Fruit fly (Drosophila melanogaster) whole organism, embryonic: ENCODE results near the gene brat.

Experiments used
- Adf1 ChIP-seq: fragments of 200-800 bp; sonication (Bioruptor generic); IDR thresholded peaks from 2 replicates; pipeline ENCODE4 v1.3.6; 2022; ENCODE audit warnings: missing biosample characterization, missing genetic modification characterization
- Asciz ChIP-seq: fragments of 200-800 bp; sonication (Bioruptor generic); optimal IDR thresholded peaks from 2 replicates; lab custom pipeline; 2017; ENCODE audit warnings: missing biosample characterization, mild to moderate bottlenecking, missing genetic modification characterization, missing genetic modification reagents
- Atf6 ChIP-seq: fragments of 200-800 bp; sonication (Bioruptor generic); IDR thresholded peaks from 2 replicates; pipeline ENCODE4 v1.3.6; 2022; ENCODE audit warnings: missing biosample characterization, missing genetic modification characterization
- CG10543 ChIP-seq: fragments of 200-800 bp; sonication (Bioruptor generic); optimal IDR thresholded peaks from 3 replicates; lab custom pipeline; 2017; ENCODE audit warnings: missing biosample characterization, mild to moderate bottlenecking, missing genetic modification characterization, moderate library complexity
- CG11093 ChIP-seq: fragments of 200-800 bp; sonication (Bioruptor generic); IDR thresholded peaks from 3 replicates; pipeline ENCODE4 v1.3.6; 2022; ENCODE audit warnings: missing biosample characterization, missing genetic modification characterization
- CG12236 ChIP-seq: fragments of 200-800 bp; sonication (Bioruptor generic); optimal IDR thresholded peaks from 2 replicates; lab custom pipeline; 2016; ENCODE audit warnings: missing biosample characterization, missing genetic modification characterization
- CG12299 ChIP-seq: fragments of 200-800 bp; sonication (Bioruptor generic); optimal IDR thresholded peaks from 2 replicates; lab custom pipeline; 2018; ENCODE audit warnings: missing biosample characterization, mild to moderate bottlenecking, missing genetic modification characterization
- CG13624 ChIP-seq: fragments of 200-800 bp; sonication (Bioruptor generic); optimal IDR thresholded peaks from 2 replicates; lab custom pipeline; 2016; ENCODE audit warnings: missing biosample characterization, missing genetic modification characterization
- CG15011 ChIP-seq: fragments of 200-800 bp; sonication (Bioruptor generic); optimal IDR thresholded peaks from 3 replicates; lab custom pipeline; 2018; ENCODE audit warnings: missing biosample characterization, mild to moderate bottlenecking, missing genetic modification characterization
- CG1603 ChIP-seq: fragments of 200-800 bp; sonication (Bioruptor generic); optimal IDR thresholded peaks from 2 replicates; lab custom pipeline; 2019; ENCODE audit warnings: missing biosample characterization, mild to moderate bottlenecking, missing genetic modification characterization, moderate library complexity
- CG18262 ChIP-seq: fragments of 200-800 bp; optimal IDR thresholded peaks from 3 replicates; lab custom pipeline; 2019; ENCODE audit warnings: missing biosample characterization, mild to moderate bottlenecking, missing genetic modification characterization, moderate library complexity
- CG2199 ChIP-seq: fragments of 200-800 bp; sonication (Bioruptor generic); IDR thresholded peaks from 3 replicates; pipeline ENCODE4 v1.3.6; 2022; ENCODE audit warnings: missing biosample characterization, missing genetic modification characterization
- CG3838 ChIP-seq: fragments of 200-800 bp; sonication (Bioruptor generic); optimal IDR thresholded peaks from 3 replicates; lab custom pipeline; 2016; ENCODE audit warnings: missing biosample characterization, missing genetic modification characterization
- CG3995 ChIP-seq: fragments of 200-800 bp; sonication (Bioruptor generic); optimal IDR thresholded peaks from 3 replicates; lab custom pipeline; 2016; ENCODE audit warnings: missing biosample characterization, missing genetic modification characterization
- CG6654 ChIP-seq: fragments of 200-800 bp; sonication (Bioruptor generic); optimal IDR thresholded peaks from 2 replicates; lab custom pipeline; 2017; ENCODE audit warnings: missing biosample characterization, mild to moderate bottlenecking, missing genetic modification characterization
- CG8765 ChIP-seq: fragments of 200-800 bp; sonication (Bioruptor generic); IDR thresholded peaks from 2 replicates; pipeline ENCODE4 v1.3.6; 2022; ENCODE audit warnings: missing biosample characterization, missing genetic modification characterization
- D ChIP-seq, 2 experiments: fragments of 200-800 bp in 1 of 2; fragments of >200 bp in 1 of 2; sonication (Bioruptor generic) in 1 of 2; optimal IDR thresholded peaks; 2 replicates in 1 of 2; 3 replicates in 1 of 2; lab custom pipeline; 2017; ENCODE audit warnings: mild to moderate bottlenecking in 1 of 2, missing biosample characterization in 1 of 2, missing genetic modification characterization in 1 of 2, missing genetic modification reagents in 1 of 2
- Drgx ChIP-seq: fragments of 200-800 bp; sonication (Bioruptor generic); IDR thresholded peaks from 2 replicates; pipeline ENCODE4 v1.3.6; 2022; ENCODE audit warnings: missing biosample characterization, missing genetic modification characterization
- Eip74EF ChIP-seq, 2 experiments: fragments of 200-800 bp in 1 of 2; fragments of >200 bp in 1 of 2; sonication (Bioruptor generic) in 1 of 2; optimal IDR thresholded peaks; 2 replicates each; lab custom pipeline; 2017 to 2019; ENCODE audit warnings: missing biosample characterization in 2 of 2, missing genetic modification characterization in 2 of 2, mild to moderate bottlenecking in 1 of 2, moderate library complexity in 1 of 2
- Hr3 ChIP-seq: fragments of 200-800 bp; sonication (Bioruptor generic); optimal IDR thresholded peaks from 3 replicates; lab custom pipeline; 2016; ENCODE audit warnings: missing biosample characterization, missing genetic modification characterization
- Lhr ChIP-seq: fragments of 200-800 bp; sonication (Bioruptor generic); optimal IDR thresholded peaks from 3 replicates; lab custom pipeline; 2017; ENCODE audit warnings: mild to moderate bottlenecking, missing biosample characterization, missing genetic modification reagents, missing genetic modification characterization
- Lpt ChIP-seq: fragments of >200 bp; optimal IDR thresholded peaks from 2 replicates; lab custom pipeline; 2018; ENCODE audit warnings: missing biosample characterization, missing genetic modification characterization
- Meics ChIP-seq: fragments of 200-800 bp; sonication (Bioruptor generic); optimal IDR thresholded peaks from 2 replicates; lab custom pipeline; 2017; ENCODE audit warnings: missing biosample characterization, mild to moderate bottlenecking, missing genetic modification characterization
- Pdp1 ChIP-seq, 2 experiments: fragments of 200-800 bp; sonication (Bioruptor generic); optimal IDR thresholded peaks; 3 replicates each; lab custom pipeline; 2016; ENCODE audit warnings: missing biosample characterization in 2 of 2, missing genetic modification characterization in 2 of 2, mild to moderate bottlenecking in 1 of 2, moderate library complexity in 1 of 2
- Sox102F ChIP-seq: fragments of 200-800 bp; sonication (Bioruptor generic); optimal IDR thresholded peaks from 2 replicates; lab custom pipeline; 2018; ENCODE audit warnings: missing biosample characterization, mild to moderate bottlenecking, missing genetic modification characterization, moderate library complexity
- TFAM ChIP-seq: fragments of 200-800 bp; sonication (Bioruptor generic); optimal IDR thresholded peaks from 2 replicates; lab custom pipeline; 2017; ENCODE audit warnings: missing biosample characterization, missing genetic modification characterization, inconsistent platforms
- bcd ChIP-seq: fragments of 200-800 bp; sonication (Bioruptor generic); optimal IDR thresholded peaks from 2 replicates; lab custom pipeline; 2017; ENCODE audit warnings: missing biosample characterization, mild to moderate bottlenecking, missing genetic modification characterization
- chm ChIP-seq: fragments of 200-800 bp; sonication (Bioruptor generic); IDR thresholded peaks from 2 replicates; pipeline ENCODE4 v1.3.6; 2022; ENCODE audit warnings: missing biosample characterization, missing genetic modification characterization
- ewg ChIP-seq: fragments of 200-800 bp; sonication (Bioruptor generic); optimal IDR thresholded peaks from 3 replicates; lab custom pipeline; 2017; ENCODE audit warnings: mild to moderate bottlenecking, missing biosample characterization, missing genetic modification reagents, missing genetic modification characterization
- exex ChIP-seq: fragments of 200-800 bp; sonication (Bioruptor generic); optimal IDR thresholded peaks from 4 replicates; lab custom pipeline; 2018; ENCODE audit warnings: missing biosample characterization, mild to moderate bottlenecking, missing genetic modification characterization, moderate library complexity
- ftz-f1 ChIP-seq: fragments of 200-800 bp; sonication (Bioruptor generic); optimal IDR thresholded peaks from 2 replicates; lab custom pipeline; 2016; ENCODE audit warnings: missing biosample characterization, missing genetic modification characterization
- gfzf ChIP-seq: fragments of 200-800 bp; sonication (Bioruptor generic); optimal IDR thresholded peaks from 2 replicates; lab custom pipeline; 2016; ENCODE audit warnings: missing biosample characterization, mild to moderate bottlenecking, missing genetic modification characterization, moderate library complexity
- grn ChIP-seq: fragments of 200-800 bp; sonication (Bioruptor generic); optimal IDR thresholded peaks from 3 replicates; lab custom pipeline; 2017; ENCODE audit warnings: missing biosample characterization, missing genetic modification characterization
- ind ChIP-seq: fragments of 200-800 bp; sonication (Bioruptor generic); optimal IDR thresholded peaks from 3 replicates; lab custom pipeline; 2016; ENCODE audit warnings: missing biosample characterization, missing genetic modification characterization
- nau ChIP-seq: fragments of 200-800 bp; sonication (Bioruptor generic); optimal IDR thresholded peaks from 3 replicates; lab custom pipeline; 2017; ENCODE audit warnings: missing biosample characterization, mild to moderate bottlenecking, missing genetic modification characterization, missing genetic modification reagents
- p53 ChIP-seq: fragments of 200-800 bp; sonication (Bioruptor generic); optimal IDR thresholded peaks from 2 replicates; lab custom pipeline; 2016; ENCODE audit warnings: missing biosample characterization, missing genetic modification characterization
- prd ChIP-seq, 3 experiments: fragments of >200 bp in 2 of 3; fragments of 200-800 bp in 1 of 3; sonication (Bioruptor generic) in 1 of 3; optimal IDR thresholded peaks in 2 of 3; IDR thresholded peaks in 1 of 3; 2 replicates in 2 of 3; 3 replicates in 1 of 3; pipeline versions ENCODE4 v1.3.6 to Lab custom; 2017 to 2022; ENCODE audit warnings: missing biosample characterization in 1 of 3, missing genetic modification characterization in 1 of 3
- row ChIP-seq: fragments of 200-800 bp; sonication (Bioruptor generic); IDR thresholded peaks from 3 replicates; pipeline ENCODE4 v1.3.6; 2022; ENCODE audit warnings: missing biosample characterization, missing genetic modification characterization
- sc ChIP-seq, 3 experiments: fragments of >200 bp in 2 of 3; fragments of 200-800 bp in 1 of 3; sonication (Bioruptor generic) in 1 of 3; optimal IDR thresholded peaks; 2 replicates in 2 of 3; 3 replicates in 1 of 3; lab custom pipeline; 2017; ENCODE audit warnings: mild to moderate bottlenecking in 1 of 3, missing biosample characterization in 1 of 3, missing genetic modification characterization in 1 of 3, missing genetic modification reagents in 1 of 3
- sens ChIP-seq: fragments of 200-800 bp; sonication (Bioruptor generic); peaks from one replicate; lab custom pipeline; 2016; ENCODE audit warnings: missing biosample characterization, missing genetic modification characterization
- so ChIP-seq: fragments of 200-800 bp; sonication (Bioruptor generic); IDR thresholded peaks from 3 replicates; pipeline ENCODE4 v1.3.6; 2022; ENCODE audit warnings: missing biosample characterization, missing genetic modification characterization
- stc ChIP-seq: fragments of 200-800 bp; sonication (Bioruptor generic); IDR thresholded peaks from 2 replicates; pipeline ENCODE4 v1.3.6; 2022; ENCODE audit warnings: missing biosample characterization, missing genetic modification characterization
- tap ChIP-seq: fragments of 200-800 bp; optimal IDR thresholded peaks from 3 replicates; lab custom pipeline; 2019; ENCODE audit warnings: missing biosample characterization, mild to moderate bottlenecking, missing genetic modification characterization, moderate library complexity
- tin ChIP-seq: fragments of 200-800 bp; sonication (Bioruptor generic); optimal IDR thresholded peaks from 3 replicates; lab custom pipeline; 2016; ENCODE audit warnings: missing biosample characterization, missing genetic modification characterization
- vvl ChIP-seq: fragments of 200-800 bp; sonication (Bioruptor generic); IDR thresholded peaks from 2 replicates; pipeline ENCODE4 v1.3.6; 2022; ENCODE audit warnings: missing biosample characterization, missing genetic modification characterization
- wek ChIP-seq: fragments of 200-800 bp; sonication (Bioruptor generic); optimal IDR thresholded peaks from 3 replicates; lab custom pipeline; 2018; ENCODE audit warnings: missing biosample characterization, mild to moderate bottlenecking, missing genetic modification characterization, moderate library complexity

The brat gene

dm6 chr2L:19158679-19159551, 25.3 kb downstream of the brat start (continued):
- TF ChIP-seq CG1603 (tag; lab: Kevin White, UChicago) (no peak), CG11093 (GFP tag; lab: Robert Waterston, UW) (peak; percentile 41; the same call in 1 of the 3 replicates), vvl (GFP tag; lab: Robert Waterston, UW) (0 out of 2 replicates have a peak, but pooled peaks have one; percentile 35), tap (tag; lab: Kevin White, UChicago) (peak; percentile 18), Hr3 (GFP tag; lab: Kevin White, UChicago) (peak; percentile 24), D (optimal IDR thresholded peaks at IDR 0.05; lab: Kevin White, UChicago) (peak; percentile 82), D (GFP tag; optimal IDR thresholded peaks at IDR 0.05; lab: Kevin White, UChicago) (peak; percentile 13), Pdp1 (GFP tag; optimal IDR thresholded peaks at IDR 0.05; lab: Kevin White, UChicago) (peak; percentile 14), CG8765 (GFP tag; lab: Robert Waterston, UW) (no peak; the same call in 1 of the 2 replicates), so (GFP tag; lab: Robert Waterston, UW) (0 out of 3 replicates have a peak, but pooled peaks have one; percentile 53), Atf6 (GFP tag; lab: Robert Waterston, UW) (peak; percentile 53; the same call in 1 of the 2 replicates), Asciz (peak; percentile 16), nau (GFP tag; lab: Kevin White, UChicago) (no peak), sens (GFP tag; lab: Kevin White, UChicago) (peak; percentile 94), Drgx (GFP tag; lab: Robert Waterston, UW) (peak; percentile 70), tin (peak; percentile 28), gfzf (GFP tag; lab: Kevin White, UChicago) (no peak), ewg (GFP tag; lab: Kevin White, UChicago) (peak; percentile 10), CG12236 (GFP tag; lab: Kevin White, UChicago) (peak; percentile 17), stc (GFP tag; lab: Robert Waterston, UW) (peak; percentile 46; the same call in 1 of the 2 replicates), CG13624 (GFP tag; lab: Kevin White, UChicago) (peak; percentile 14), CG15011 (no peak), Meics (GFP tag; lab: Kevin White, UChicago) (peak; percentile 31), prd (optimal IDR thresholded peaks at IDR 0.05; lab: Kevin White, UChicago) (no peak), prd (GFP tag; IDR thresholded peaks at IDR 0.05; lab: Robert Waterston, UW) (0 out of 3 replicates have a peak, but pooled peaks have one; percentile 38), grn (GFP tag; lab: Kevin White, UChicago) (peak; percentile 40), CG3995 (GFP tag; lab: Kevin White, UChicago) (peak; percentile 29), CG12299 (tag; lab: Kevin White, UChicago) (peak; percentile 7), CG18262 (peak; percentile 49), chm (GFP tag; lab: Robert Waterston, UW) (no peak; the same call in 1 of the 2 replicates), Lpt (GFP tag; lab: Kevin White, UChicago) (no peak), ftz-f1 (GFP tag; lab: Kevin White, UChicago) (no peak), Adf1 (GFP tag; lab: Robert Waterston, UW) (0 out of 2 replicates have a peak, but pooled peaks have one; percentile 7), Sox102F (GFP tag; lab: Kevin White, UChicago) (peak; percentile 25), CG2199 (GFP tag; lab: Robert Waterston, UW) (no peak), bcd (peak; percentile 24), CG6654 (GFP tag; lab: Kevin White, UChicago) (peak; percentile 39), CG10543 (GFP tag; lab: Kevin White, UChicago) (no peak), Lhr (GFP tag; lab: Kevin White, UChicago) (peak; percentile 20), row (GFP tag; lab: Robert Waterston, UW) (peak; percentile 47; the same call in 2 of the 3 replicates), Eip74EF (GFP tag; optimal IDR thresholded peaks at IDR 0.05; lab: Kevin White, UChicago) (no peak), sc (optimal IDR thresholded peaks at IDR 0.05; lab: Kevin White, UChicago) (no peak), sc (GFP tag; optimal IDR thresholded peaks at IDR 0.05; lab: Kevin White, UChicago) (peak; percentile 13), wek (GFP tag; lab: Kevin White, UChicago) (peak; percentile 16), ind (GFP tag; lab: Kevin White, UChicago) (peak; percentile 58), p53 (peak; percentile 1), exex (tag; lab: Kevin White, UChicago) (no peak), CG3838 (GFP tag; lab: Kevin White, UChicago) (peak; percentile 55), TFAM (GFP tag; lab: Kevin White, UChicago) (no peak)
